Fruit fly (Drosophila melanogaster) S2 (cell line): ENCODE data around the gene X11Lbeta.
"Not testable (repeated sequence)": the region's sequence is repeated elsewhere in the genome, so short reads cannot be mapped to it uniquely, and the experiment has no call there.

Experiments used
- CG8478 ChIP-seq: fragments of >200 bp; optimal IDR thresholded peaks from 2 replicates; lab custom pipeline; 2018
- CTCF ChIP-seq, 2 experiments: fragments of >200 bp; optimal IDR thresholded peaks; 2 replicates each; lab custom pipeline; 2018

The X11Lbeta gene

DNA sequence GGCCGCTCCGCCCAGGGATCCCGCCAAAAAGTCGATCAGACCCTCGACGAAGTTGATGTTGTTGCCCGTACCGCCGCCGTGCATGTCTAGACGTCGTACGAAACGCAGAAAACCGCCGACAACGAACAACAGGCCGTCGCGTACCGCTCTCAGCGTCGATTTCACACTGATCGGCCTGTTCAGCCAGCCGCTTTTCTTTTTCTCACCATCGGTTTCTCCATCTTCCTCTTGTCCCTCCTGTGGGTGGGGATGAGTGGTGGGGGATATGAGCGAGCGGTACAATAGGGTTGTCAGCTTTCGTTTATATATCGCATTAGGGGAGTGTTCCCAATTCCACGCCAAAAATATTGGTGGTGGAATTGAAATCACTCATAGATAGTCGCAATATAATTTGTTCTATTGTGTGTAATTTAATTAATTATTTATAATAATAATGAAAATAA is 26.0 kb upstream of the X11Lbeta start:
- TF ChIP-seq CG8478 (lab: Kevin White, UChicago) (no peak), CTCF (optimal IDR thresholded peaks at IDR 0.05; lab: Kevin White, UChicago) (no peak)

DNA sequence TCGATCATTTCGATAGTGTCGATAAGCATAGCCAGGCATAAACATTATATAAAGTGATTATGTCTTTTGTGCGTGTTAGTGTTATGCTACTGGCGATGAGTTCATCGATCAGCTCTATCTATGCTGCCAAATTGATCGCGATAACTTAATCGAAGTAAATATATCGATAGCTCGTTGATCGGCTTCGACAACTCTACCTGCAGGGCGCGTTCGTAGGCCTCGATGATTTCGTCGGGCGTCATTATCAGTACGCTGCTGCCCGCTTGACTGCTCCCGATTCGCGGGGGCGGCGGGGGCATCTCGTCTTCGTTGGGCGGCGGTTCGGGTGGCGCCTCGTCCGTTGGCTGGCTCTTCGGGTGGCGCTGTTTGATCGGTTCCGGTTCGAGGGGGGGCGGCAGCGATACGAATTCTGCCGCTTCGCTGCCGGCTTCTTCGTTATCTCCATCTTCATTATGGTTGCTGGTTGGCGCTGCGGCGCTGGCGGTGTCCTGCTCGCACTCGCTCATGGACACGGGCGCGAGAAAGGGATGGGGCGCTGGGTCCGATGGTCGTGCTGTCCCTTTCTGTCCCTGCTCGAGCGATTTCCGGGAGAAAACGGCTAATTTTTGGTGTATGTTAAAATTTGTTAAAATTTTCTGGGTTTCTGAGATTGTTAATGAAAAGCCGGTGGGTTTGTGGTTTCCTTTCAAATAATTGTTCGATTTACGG is 25.3 kb upstream of the X11Lbeta start, which contains the start of gene CG1628:
CG1628 (minus strand) TSS at position 658 of the 708 bp plus-strand sequence.
- TF ChIP-seq CG8478 (lab: Kevin White, UChicago) (no peak), CTCF (optimal IDR thresholded peaks at IDR 0.05; lab: Kevin White, UChicago) (no peak)

DNA sequence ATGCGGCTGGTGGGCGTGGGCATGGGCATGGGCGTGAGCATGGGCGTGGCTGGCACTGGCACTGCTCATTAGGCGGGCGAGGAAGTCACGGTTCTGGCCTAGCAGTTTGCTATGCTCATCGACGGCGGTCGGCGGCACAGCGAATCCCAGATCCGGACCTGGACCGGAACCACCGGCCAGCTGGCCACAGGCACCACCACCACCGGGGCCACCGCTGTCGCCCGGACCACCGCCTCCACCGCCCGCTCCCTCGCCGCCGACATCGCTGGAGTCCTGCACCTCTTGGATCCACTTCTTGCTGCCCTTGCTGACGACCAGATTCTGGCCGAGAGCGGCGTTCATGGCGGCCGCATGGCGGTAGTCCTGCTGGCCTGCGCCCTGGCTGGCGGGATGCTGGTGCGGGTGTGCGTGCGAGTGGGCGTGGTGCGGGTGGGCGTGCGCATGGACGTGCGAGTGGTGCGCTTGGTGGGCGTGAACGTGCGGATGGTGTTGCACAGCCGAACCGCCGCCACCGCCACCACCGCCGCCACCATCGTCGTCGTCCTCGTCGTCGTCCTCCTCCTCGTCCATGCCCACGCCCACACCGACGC is 20.6 kb upstream of the X11Lbeta start:
- TF ChIP-seq CG8478 (lab: Kevin White, UChicago) = no peak
- no peak for TF ChIP-seq CTCF (optimal IDR thresholded peaks at IDR 0.05; lab: Kevin White, UChicago)

DNA sequence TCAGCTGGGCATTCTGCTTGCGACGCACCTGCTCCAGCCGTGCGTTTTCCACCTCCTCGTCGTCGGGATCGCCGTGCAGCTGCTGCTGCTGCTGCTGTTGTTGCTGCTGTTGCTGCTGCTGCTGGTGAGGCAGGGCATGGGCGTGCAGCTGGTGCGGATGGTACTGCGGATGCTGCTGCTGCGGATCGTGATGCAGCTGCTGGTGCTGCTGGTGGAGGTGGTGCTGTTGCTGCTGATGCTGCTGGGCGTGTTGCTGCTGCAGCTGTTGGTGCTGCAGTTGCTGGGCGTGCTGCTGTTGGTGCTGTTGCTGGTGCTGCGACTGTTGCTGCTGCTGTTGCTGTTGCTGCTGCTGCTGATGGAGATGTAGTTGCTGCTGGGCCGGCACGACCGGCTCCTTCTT is 19.9 kb upstream of the X11Lbeta start:
- TF ChIP-seq CTCF (optimal IDR thresholded peaks at IDR 0.05; lab: Kevin White, UChicago) = no peak
- no peak for TF ChIP-seq CG8478 (lab: Kevin White, UChicago)

DNA sequence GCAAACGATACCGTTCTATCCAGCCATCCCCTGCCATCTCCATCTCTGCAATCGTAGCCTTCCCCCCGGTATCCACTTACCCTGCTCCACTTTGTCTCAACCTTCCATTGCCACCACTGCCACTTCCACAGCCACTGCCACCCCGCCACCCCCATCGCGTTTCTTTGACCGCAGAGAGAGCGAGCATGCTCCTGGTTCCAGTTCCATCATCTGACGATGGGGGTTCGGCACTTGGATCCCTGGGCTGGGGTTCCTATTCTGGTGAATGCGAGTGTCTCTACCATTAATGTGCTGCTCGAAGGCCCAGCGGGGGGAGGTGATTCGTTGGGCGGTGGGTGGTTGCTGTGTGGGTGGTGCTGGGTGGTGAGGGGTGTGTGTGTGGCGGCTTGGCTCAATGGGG is 14.0 kb upstream of the X11Lbeta start:
- TF ChIP-seq CTCF (optimal IDR thresholded peaks at IDR 0.05; lab: Kevin White, UChicago) (no peak), CG8478 (lab: Kevin White, UChicago) (no peak)

DNA sequence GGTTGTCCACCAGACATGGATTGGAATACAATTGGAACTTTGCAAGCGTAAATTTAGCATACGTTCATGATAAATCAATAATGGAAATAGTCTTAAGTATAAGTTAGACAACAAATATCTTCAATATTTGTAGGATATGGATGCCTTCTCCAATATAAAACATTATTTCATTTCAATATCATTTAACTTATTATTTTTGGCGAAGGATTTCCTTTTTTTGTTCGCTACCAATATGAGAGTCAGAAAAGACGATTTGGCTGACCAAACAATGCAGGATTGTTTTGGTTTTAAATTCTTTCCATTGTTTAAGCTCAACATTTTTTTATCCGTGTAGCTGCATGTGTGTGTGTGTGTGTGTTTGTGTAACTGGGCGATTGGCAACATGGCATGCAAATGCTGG is 12.3 kb upstream of the X11Lbeta start:
- no peak for TF ChIP-seq CG8478 (lab: Kevin White, UChicago)
- TF ChIP-seq CTCF (optimal IDR thresholded peaks at IDR 0.05; lab: Kevin White, UChicago) = no peak

DNA sequence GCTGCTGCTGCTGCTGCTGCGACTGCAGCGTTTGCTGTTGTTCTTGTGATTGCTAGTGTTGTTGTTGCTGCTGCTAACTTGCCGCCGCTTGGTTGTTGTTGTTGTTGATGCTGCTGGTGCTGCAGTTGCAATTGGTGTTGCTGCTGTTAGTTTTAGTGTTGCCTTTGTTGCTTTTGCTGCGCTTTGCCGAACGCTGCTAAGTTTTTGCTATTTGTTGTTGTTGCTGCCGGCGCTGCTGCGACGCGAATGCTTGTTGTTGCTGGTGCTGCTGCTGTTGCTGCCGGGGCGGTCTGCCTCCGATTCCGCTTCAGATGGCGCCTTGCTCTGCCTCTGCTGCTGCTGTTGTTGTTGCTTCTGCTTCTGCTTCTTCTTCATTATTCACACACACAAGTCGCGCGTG is 9.0 kb upstream of the X11Lbeta start:
- no peak for TF ChIP-seq CG8478 (lab: Kevin White, UChicago)
- no peak for TF ChIP-seq CTCF (optimal IDR thresholded peaks at IDR 0.05; lab: Kevin White, UChicago)

DNA sequence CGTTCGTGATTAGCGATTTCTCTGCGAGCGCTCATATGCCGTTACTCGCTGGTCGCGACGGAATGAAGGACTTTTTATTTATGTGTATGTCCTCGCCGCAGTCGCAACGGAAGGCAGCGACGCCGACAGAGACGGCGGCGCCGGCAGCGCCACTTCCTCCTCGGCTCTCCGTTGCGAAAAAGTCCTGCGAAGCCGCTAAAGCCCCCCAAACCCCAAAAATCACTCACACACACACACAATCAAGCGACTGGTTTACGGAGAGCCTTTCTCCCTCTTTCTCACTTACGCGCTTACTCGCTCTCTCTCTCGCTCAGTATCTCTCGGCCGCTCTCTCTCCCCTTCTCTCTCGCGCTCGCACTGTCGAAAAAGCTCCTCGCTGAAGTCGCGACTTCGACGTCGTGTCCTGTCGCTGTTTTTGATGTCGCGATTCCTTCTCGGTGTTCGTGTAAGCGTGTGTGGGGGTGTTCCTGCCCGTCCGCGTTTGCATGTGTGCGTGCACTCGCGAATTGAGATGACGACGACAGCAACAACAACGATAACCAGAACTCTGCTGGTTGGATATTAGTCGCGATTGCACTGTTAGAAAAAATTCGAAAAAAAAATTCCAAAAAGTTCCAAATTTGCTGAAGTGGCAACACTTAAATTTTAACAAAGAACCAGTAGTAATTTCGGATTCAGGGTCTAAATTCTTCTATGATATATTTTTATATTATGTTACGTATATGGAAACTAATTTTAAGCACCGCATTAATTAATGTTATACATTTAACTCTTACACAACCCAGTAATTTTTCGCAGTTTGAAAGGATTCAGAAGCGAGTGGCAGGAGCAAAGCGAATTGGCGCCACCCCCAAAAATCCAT is 7.2 kb upstream of the X11Lbeta start, which contains the start of gene CG43347:
CG43347 (minus strand) TSS at position 47 of the 862 bp plus-strand sequence.
- no peak for TF ChIP-seq CTCF (optimal IDR thresholded peaks at IDR 0.05; lab: Kevin White, UChicago)
- no peak for TF ChIP-seq CG8478 (lab: Kevin White, UChicago)

DNA sequence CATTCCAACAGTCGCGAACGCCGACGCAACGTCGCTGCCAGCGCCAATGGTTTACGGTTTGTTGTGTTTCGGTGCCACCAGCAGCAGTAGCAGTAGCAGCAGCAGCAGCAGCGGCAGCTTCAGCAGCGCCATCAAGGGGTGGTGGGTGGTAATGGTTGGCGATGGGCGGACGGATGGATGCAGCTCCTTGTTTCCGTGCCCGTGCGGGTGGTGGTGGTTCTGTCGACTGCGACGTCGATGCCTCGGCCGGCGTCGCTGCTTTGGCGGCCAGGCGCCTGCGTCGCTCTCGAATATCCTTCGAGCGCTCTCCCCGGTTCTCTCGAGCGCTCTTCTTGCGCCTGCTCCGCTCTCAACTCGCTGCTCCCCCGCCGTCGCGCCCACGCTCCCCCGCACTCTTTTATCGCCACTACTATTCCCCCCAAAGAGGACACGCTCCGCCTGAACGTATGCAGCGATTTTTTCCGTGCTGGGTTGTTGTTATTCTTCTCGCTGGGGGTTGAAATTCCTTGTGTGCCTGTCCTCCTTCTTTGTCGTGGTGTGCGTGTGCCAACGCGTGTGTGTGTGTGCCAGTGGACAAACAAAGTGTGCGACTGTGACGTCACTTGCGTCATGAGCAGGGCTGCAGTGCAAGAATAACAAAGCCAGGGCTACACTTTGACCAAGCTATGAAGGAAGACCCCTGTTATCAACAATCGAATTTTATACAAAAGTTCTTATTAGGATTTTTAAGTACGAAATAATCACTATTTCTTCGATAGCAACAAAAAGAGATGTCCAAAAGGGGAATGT is 6.1 kb upstream of the X11Lbeta start:
- TF ChIP-seq CTCF (optimal IDR thresholded peaks at IDR 0.05; lab: Kevin White, UChicago) (no peak), CG8478 (lab: Kevin White, UChicago) (no peak)

DNA sequence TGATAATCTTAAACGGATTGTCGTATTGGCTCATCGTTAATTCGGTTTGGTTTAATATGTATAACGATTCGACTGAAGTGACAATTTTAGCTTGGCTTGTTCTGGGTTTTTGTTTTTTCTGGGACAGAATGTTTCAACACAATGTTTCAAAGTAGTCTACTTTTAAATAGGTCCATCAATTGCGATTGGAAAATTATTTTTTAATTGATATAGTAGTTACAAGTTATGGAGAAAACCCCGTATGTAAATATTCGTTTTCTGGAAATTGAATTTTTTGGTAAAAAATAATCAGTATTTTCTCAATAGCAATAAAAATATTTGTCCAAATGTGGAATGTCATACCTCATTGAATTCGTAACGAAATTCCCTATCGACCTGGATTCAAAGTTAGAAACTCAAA is 4.4 kb upstream of the X11Lbeta start, which contains the start of gene Rab9Db:
Rab9Db (minus strand) TSS at position 101 of the 400 bp plus-strand sequence.
- TF ChIP-seq CG8478 (lab: Kevin White, UChicago); CTCF (optimal IDR thresholded peaks at IDR 0.05; lab: Kevin White, UChicago): not testable (repeated sequence)

DNA sequence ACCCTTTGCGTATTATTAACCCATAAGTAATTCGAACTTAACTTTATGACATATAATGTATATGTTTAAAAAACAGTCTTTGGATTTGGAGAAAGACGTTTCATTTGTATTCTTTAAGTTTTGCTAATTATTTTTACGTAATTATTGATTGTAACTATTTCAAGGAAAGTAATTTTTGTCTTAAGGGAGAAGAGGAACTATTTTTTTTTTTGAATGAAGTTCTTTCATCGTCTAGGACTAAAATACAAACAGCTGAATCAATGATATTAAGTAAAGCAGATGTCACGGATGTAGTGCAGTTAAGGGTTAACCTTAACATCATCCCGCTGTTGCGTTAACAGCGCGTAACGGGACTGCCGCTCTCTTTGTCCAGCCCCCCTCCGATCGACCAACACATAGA is 1.3 kb downstream of the X11Lbeta start:
- TF ChIP-seq CG8478 (lab: Kevin White, UChicago) (no peak), CTCF (optimal IDR thresholded peaks at IDR 0.05; lab: Kevin White, UChicago) (no peak)

DNA sequence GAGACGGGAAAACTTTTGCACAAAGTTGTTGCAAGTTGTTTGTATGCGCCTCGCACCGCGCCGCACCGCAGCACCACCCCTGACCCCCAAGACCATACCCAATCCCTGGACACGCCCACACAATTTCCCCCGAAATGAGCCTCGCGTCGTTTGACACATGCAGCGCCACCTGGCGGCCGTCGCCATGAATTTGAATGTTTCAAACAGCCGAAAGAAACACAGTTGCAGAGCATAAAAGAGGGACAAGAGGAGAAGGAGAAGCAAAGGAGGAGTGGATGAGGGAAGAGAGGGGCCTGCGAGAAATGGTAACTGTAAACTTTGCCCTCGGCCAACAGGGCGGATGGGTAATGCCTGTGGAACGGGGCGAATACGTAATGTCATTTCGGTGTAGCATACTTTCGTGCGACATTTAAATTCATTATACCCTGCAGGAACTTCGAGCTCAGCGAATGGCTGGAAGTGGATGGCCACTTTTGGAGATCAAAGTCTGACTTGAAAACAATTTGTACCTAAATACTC is 14.8 kb downstream of the X11Lbeta start:
- TF ChIP-seq CTCF (optimal IDR thresholded peaks at IDR 0.05; lab: Kevin White, UChicago) (peak; percentile 55 to 80), CG8478 (lab: Kevin White, UChicago) (no peak)

DNA sequence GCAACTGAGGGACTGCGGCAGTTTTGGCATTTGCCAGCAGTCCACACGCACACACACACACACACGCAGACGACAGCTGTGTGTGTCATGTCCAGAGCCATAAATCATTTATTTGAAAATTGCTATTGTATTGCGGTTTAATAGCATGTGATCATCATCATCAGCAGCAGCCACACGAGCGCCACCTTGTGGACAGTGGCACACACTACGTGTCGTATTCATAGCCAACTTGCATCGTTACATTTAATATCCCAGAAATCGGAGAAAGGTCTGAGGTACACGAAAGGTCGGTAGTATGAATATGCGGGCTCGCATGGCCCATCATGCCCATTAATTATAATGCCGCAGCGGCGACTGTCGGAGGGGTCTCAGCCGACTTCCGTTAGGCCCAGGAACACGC is 28.7 kb downstream of the X11Lbeta start:
- TF ChIP-seq CTCF (optimal IDR thresholded peaks at IDR 0.05; lab: Kevin White, UChicago) (peak; percentile 62), CG8478 (lab: Kevin White, UChicago) (no peak)

DNA sequence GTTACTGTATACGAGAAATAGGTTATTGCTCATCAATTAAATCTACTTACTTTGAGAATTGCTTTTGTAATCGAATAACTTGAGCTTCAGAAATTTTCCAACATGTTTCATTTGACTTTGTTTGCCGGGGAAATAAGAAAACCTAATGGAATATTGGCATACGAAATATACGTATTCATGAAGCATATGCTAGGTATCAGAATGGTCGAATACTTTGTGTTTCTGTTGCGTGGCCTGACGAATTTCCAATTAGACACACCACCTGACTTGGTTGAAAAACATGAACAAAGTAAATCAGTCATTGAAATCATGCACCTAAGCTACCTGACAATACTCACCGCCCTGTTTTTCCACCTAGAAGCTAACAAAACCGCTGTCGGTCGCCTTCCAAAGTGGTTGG is 29.8 kb downstream of the X11Lbeta start, which contains the start of gene CG2111:
CG2111 (plus strand) TSS at position 301 of the 400 bp plus-strand sequence.
- no peak for TF ChIP-seq CG8478 (lab: Kevin White, UChicago)
- no peak for TF ChIP-seq CTCF (optimal IDR thresholded peaks at IDR 0.05; lab: Kevin White, UChicago)
